Fruit fly (Drosophila melanogaster) whole organism, embryonic: ENCODE results near the gene CG42822.

Experiments
- Atf6 ChIP-seq: fragments of 200-800 bp; sonication (Bioruptor generic); IDR thresholded peaks from 2 replicates; pipeline ENCODE4 v1.3.6; 2022; ENCODE audit warnings: missing biosample characterization, missing genetic modification characterization
- B-H1 ChIP-seq: fragments of 200-800 bp; sonication (Bioruptor generic); IDR thresholded peaks from 3 replicates; pipeline ENCODE4 v1.3.6; 2022; ENCODE audit warnings: missing biosample characterization, missing genetic modification characterization
- BtbVII ChIP-seq: fragments of 200-800 bp; sonication (Bioruptor generic); optimal IDR thresholded peaks from 3 replicates; lab custom pipeline; 2017; ENCODE audit warnings: missing biosample characterization, mild to moderate bottlenecking, missing genetic modification characterization
- CG10959 ChIP-seq: fragments of 200-800 bp; sonication (Bioruptor generic); IDR thresholded peaks from 2 replicates; pipeline ENCODE4 v1.3.6; 2022; ENCODE audit warnings: missing biosample characterization, missing genetic modification characterization
- CG12299 ChIP-seq: fragments of 200-800 bp; sonication (Bioruptor generic); optimal IDR thresholded peaks from 2 replicates; lab custom pipeline; 2018; ENCODE audit warnings: missing biosample characterization, mild to moderate bottlenecking, missing genetic modification characterization
- CG13775 ChIP-seq: fragments of 200-800 bp; sonication (Bioruptor generic); optimal IDR thresholded peaks from 3 replicates; lab custom pipeline; 2017; ENCODE audit warnings: missing biosample characterization, mild to moderate bottlenecking, missing genetic modification characterization
- CG13894 ChIP-seq: fragments of 200-800 bp; sonication (Bioruptor generic); optimal IDR thresholded peaks from 3 replicates; lab custom pipeline; 2018; ENCODE audit warnings: missing biosample characterization, mild to moderate bottlenecking, missing genetic modification characterization, moderate library complexity
- CG14050 ChIP-seq: fragments of 200-800 bp; sonication (Bioruptor generic); IDR thresholded peaks from 3 replicates; pipeline ENCODE4 v1.3.6; 2022; ENCODE audit warnings: missing biosample characterization, missing genetic modification characterization
- CG14441 ChIP-seq: fragments of 200-800 bp; sonication (Bioruptor generic); IDR thresholded peaks from 2 replicates; pipeline ENCODE4 v1.3.6; 2022; ENCODE audit warnings: missing biosample characterization, missing genetic modification characterization
- CG15696 ChIP-seq: fragments of 200-800 bp; sonication (Bioruptor generic); optimal IDR thresholded peaks from 2 replicates; lab custom pipeline; 2019; ENCODE audit warnings: missing biosample characterization, mild to moderate bottlenecking, missing genetic modification characterization, moderate library complexity
- CG16813 ChIP-seq: fragments of 200-800 bp; sonication (Bioruptor generic); IDR thresholded peaks from 3 replicates; pipeline ENCODE4 v1.3.6; 2022; ENCODE audit warnings: missing biosample characterization, missing genetic modification characterization; ENCODE audit not compliant: partially characterized antibody
- CG17912 ChIP-seq: fragments of 200-800 bp; sonication (Bioruptor generic); optimal IDR thresholded peaks from 2 replicates; lab custom pipeline; 2018; ENCODE audit warnings: missing biosample characterization, mild to moderate bottlenecking, missing genetic modification characterization
- CG18011 ChIP-seq: fragments of 200-800 bp; sonication (Bioruptor generic); optimal IDR thresholded peaks from 2 replicates; lab custom pipeline; 2017; ENCODE audit warnings: missing biosample characterization, missing genetic modification characterization, mild to moderate bottlenecking, moderate library complexity, missing genotype
- CG3065 ChIP-seq: fragments of 200-800 bp; sonication (Bioruptor generic); optimal IDR thresholded peaks from 2 replicates; lab custom pipeline; 2016; ENCODE audit warnings: missing biosample characterization, missing genetic modification characterization
- CG31441 ChIP-seq: fragments of 200-800 bp; sonication (Bioruptor generic); IDR thresholded peaks from 2 replicates; pipeline ENCODE4 v1.3.6; 2022; ENCODE audit warnings: missing biosample characterization, missing genetic modification characterization
- CG3163 ChIP-seq: fragments of 200-800 bp; sonication (Bioruptor generic); optimal IDR thresholded peaks from 3 replicates; lab custom pipeline; 2016; ENCODE audit warnings: missing biosample characterization, missing genetic modification characterization
- CG32532 ChIP-seq: fragments of 200-800 bp; sonication (Bioruptor generic); IDR thresholded peaks from 2 replicates; pipeline ENCODE4 v1.3.6; 2022; ENCODE audit warnings: missing biosample characterization, missing genetic modification characterization
- CG3995 ChIP-seq: fragments of 200-800 bp; sonication (Bioruptor generic); optimal IDR thresholded peaks from 3 replicates; lab custom pipeline; 2016; ENCODE audit warnings: missing biosample characterization, missing genetic modification characterization
- CG5245 ChIP-seq: fragments of 200-800 bp; sonication (Bioruptor generic); optimal IDR thresholded peaks from 3 replicates; lab custom pipeline; 2016; ENCODE audit warnings: missing biosample characterization, missing genetic modification characterization
- CG6254 ChIP-seq: fragments of 200-800 bp; sonication (Bioruptor generic); optimal IDR thresholded peaks from 3 replicates; lab custom pipeline; 2017; ENCODE audit warnings: mild to moderate bottlenecking, missing biosample characterization, missing genetic modification reagents, missing genetic modification characterization
- CG6791 ChIP-seq: fragments of 200-800 bp; sonication (Bioruptor generic); IDR thresholded peaks from 3 replicates; pipeline ENCODE4 v1.3.6; 2022; ENCODE audit warnings: missing biosample characterization, missing genetic modification characterization; ENCODE audit not compliant: partially characterized antibody
- CG8359 ChIP-seq: fragments of 200-800 bp; sonication (Bioruptor generic); optimal IDR thresholded peaks from 2 replicates; lab custom pipeline; 2017; ENCODE audit warnings: missing biosample characterization, mild to moderate bottlenecking, missing genetic modification characterization, borderline replicate concordance
- Fer2 ChIP-seq: fragments of 200-800 bp; sonication (Bioruptor generic); optimal IDR thresholded peaks from 2 replicates; lab custom pipeline; 2018; ENCODE audit warnings: missing biosample characterization, mild to moderate bottlenecking, missing genetic modification characterization, moderate library complexity
- Gsc ChIP-seq: fragments of 200-800 bp; sonication (Bioruptor generic); IDR thresholded peaks from 2 replicates; pipeline ENCODE4 v1.3.6; 2022; ENCODE audit warnings: missing biosample characterization, missing genetic modification characterization
- HLH54F ChIP-seq: fragments of 200-800 bp; sonication (Bioruptor generic); optimal IDR thresholded peaks from 3 replicates; lab custom pipeline; 2016; ENCODE audit warnings: missing biosample characterization, missing genetic modification characterization
- Hmx ChIP-seq: fragments of 200-800 bp; sonication (Bioruptor generic); optimal IDR thresholded peaks from 2 replicates; lab custom pipeline; 2016; ENCODE audit warnings: missing biosample characterization, missing genetic modification characterization
- Med ChIP-seq: fragments of 200-800 bp; sonication (Bioruptor generic); peaks from one replicate; lab custom pipeline; 2016; ENCODE audit warnings: missing biosample characterization, missing genetic modification characterization, mild to moderate bottlenecking, inconsistent platforms, moderate library complexity
- NC2α ChIP-seq: fragments of 200-800 bp; sonication (Bioruptor generic); optimal IDR thresholded peaks from 2 replicates; lab custom pipeline; 2016; ENCODE audit warnings: missing biosample characterization, missing genetic modification characterization
- NC2β ChIP-seq: fragments of 200-800 bp; sonication (Bioruptor generic); optimal IDR thresholded peaks from 2 replicates; lab custom pipeline; 2016; ENCODE audit warnings: missing biosample characterization, missing genetic modification characterization
- Opbp ChIP-seq: fragments of 200-800 bp; sonication (Bioruptor generic); IDR thresholded peaks from 3 replicates; pipeline ENCODE4 v1.3.6; 2022; ENCODE audit warnings: missing biosample characterization, missing genetic modification characterization; ENCODE audit not compliant: partially characterized antibody
- Sry-δ ChIP-seq: fragments of 200-800 bp; sonication (Bioruptor generic); optimal IDR thresholded peaks from 2 replicates; lab custom pipeline; 2016; ENCODE audit warnings: missing biosample characterization, missing genetic modification characterization
- bcd ChIP-seq: fragments of 200-800 bp; sonication (Bioruptor generic); optimal IDR thresholded peaks from 2 replicates; lab custom pipeline; 2017; ENCODE audit warnings: missing biosample characterization, mild to moderate bottlenecking, missing genetic modification characterization
- bsh ChIP-seq, 2 experiments: fragments of 200-800 bp; sonication (Bioruptor generic); optimal IDR thresholded peaks; 2 replicates each; lab custom pipeline; 2017 to 2018; ENCODE audit warnings: mild to moderate bottlenecking in 2 of 2, missing biosample characterization in 2 of 2, missing genetic modification characterization in 2 of 2, moderate library complexity in 1 of 2
- chn ChIP-seq: fragments of 200-800 bp; sonication (Bioruptor generic); optimal IDR thresholded peaks from 2 replicates; lab custom pipeline; 2016; ENCODE audit warnings: missing biosample characterization, missing genetic modification characterization
- croc ChIP-seq: fragments of 200-800 bp; sonication (Bioruptor generic); conservative IDR thresholded peaks from 3 replicates; pipeline ENCODE4 v1.3.6; 2022; ENCODE audit warnings: missing biosample characterization, missing genetic modification characterization
- fd64A ChIP-seq: fragments of 200-800 bp; sonication (Bioruptor generic); optimal IDR thresholded peaks from 3 replicates; lab custom pipeline; 2018; ENCODE audit warnings: missing biosample characterization, mild to moderate bottlenecking, missing genetic modification characterization
- gcm ChIP-seq: fragments of 200-800 bp; sonication (Bioruptor generic); optimal IDR thresholded peaks from 2 replicates; lab custom pipeline; 2019; ENCODE audit warnings: missing biosample characterization, mild to moderate bottlenecking, missing genetic modification characterization, moderate library complexity
- gro ChIP-seq: fragments of 200-800 bp; sonication (Bioruptor generic); optimal IDR thresholded peaks from 2 replicates; lab custom pipeline; 2016; ENCODE audit warnings: missing biosample characterization, missing genetic modification characterization
- gt ChIP-seq: fragments of 200-800 bp; sonication (Bioruptor generic); IDR thresholded peaks from 2 replicates; pipeline ENCODE4 v1.3.6; 2022; ENCODE audit warnings: missing biosample characterization, missing genetic modification characterization
- ind ChIP-seq: fragments of 200-800 bp; sonication (Bioruptor generic); optimal IDR thresholded peaks from 3 replicates; lab custom pipeline; 2016; ENCODE audit warnings: missing biosample characterization, missing genetic modification characterization
- lab ChIP-seq: fragments of 200-800 bp; sonication (Bioruptor generic); optimal IDR thresholded peaks from 3 replicates; lab custom pipeline; 2017; ENCODE audit warnings: missing biosample characterization, missing genetic modification characterization, mild to moderate bottlenecking, moderate library complexity, missing genetic modification reagents
- lbe ChIP-seq: fragments of 200-800 bp; sonication (Bioruptor generic); optimal IDR thresholded peaks from 2 replicates; lab custom pipeline; 2016; ENCODE audit warnings: missing biosample characterization, mild to moderate bottlenecking, missing genetic modification characterization
- otp ChIP-seq: fragments of 200-800 bp; sonication (Bioruptor generic); IDR thresholded peaks from 3 replicates; pipeline ENCODE4, ENCODE4 v1.3.6; 2022; ENCODE audit warnings: missing biosample characterization, missing genetic modification characterization
- phol ChIP-seq: fragments of 200-800 bp; sonication (Bioruptor generic); optimal IDR thresholded peaks from 3 replicates; lab custom pipeline; 2018; ENCODE audit warnings: missing biosample characterization, mild to moderate bottlenecking, missing genetic modification characterization, moderate library complexity
- run ChIP-seq: fragments of 200-800 bp; sonication (Bioruptor generic); optimal IDR thresholded peaks from 3 replicates; lab custom pipeline; 2018; ENCODE audit warnings: missing biosample characterization, mild to moderate bottlenecking, missing genetic modification characterization
- scrt ChIP-seq: fragments of 200-800 bp; sonication (Bioruptor generic); optimal IDR thresholded peaks from 2 replicates; lab custom pipeline; 2018; ENCODE audit warnings: missing biosample characterization, mild to moderate bottlenecking, missing genetic modification characterization, moderate library complexity
- sim ChIP-seq: fragments of 200-800 bp; sonication (Bioruptor generic); IDR thresholded peaks from 2 replicates; pipeline ENCODE4 v1.3.6; 2022; ENCODE audit warnings: missing biosample characterization, missing genetic modification characterization
- tll ChIP-seq, 2 experiments: fragments of 200-800 bp in 1 of 2; fragments of >200 bp in 1 of 2; sonication (Bioruptor generic) in 1 of 2; optimal IDR thresholded peaks; 2 replicates each; lab custom pipeline; 2017 to 2019; ENCODE audit warnings: missing biosample characterization in 2 of 2, missing genetic modification characterization in 2 of 2, mild to moderate bottlenecking in 1 of 2, moderate library complexity in 1 of 2
- zfh1 ChIP-seq: fragments of 200-800 bp; sonication (Bioruptor generic); IDR thresholded peaks from 3 replicates; pipeline ENCODE4 v1.3.6; 2022; ENCODE audit warnings: missing biosample characterization, missing genetic modification characterization

The CG42822 gene

dm6 chr3R:17386168-17386819 lies 27.4 kb upstream of the CG42822 start (continued):
- peak; percentile 23 for TF ChIP-seq NC2β (GFP tag; lab: Kevin White, UChicago)
- TF ChIP-seq Hmx: no peak
- no peak for TF ChIP-seq CG16813
- TF ChIP-seq CG3163 (GFP tag; lab: Kevin White, UChicago): no peak
- no peak for TF ChIP-seq CG3065 (GFP tag; lab: Kevin White, UChicago)
- TF ChIP-seq bcd (GFP tag; lab: Kevin White, UChicago): peak; percentile 65
- peak; percentile 42 for TF ChIP-seq BtbVII (GFP tag; lab: Kevin White, UChicago)
- TF ChIP-seq Opbp (GFP tag; lab: Robert Waterston, UW): no peak
- peak; percentile 42 for TF ChIP-seq Fer2
- TF ChIP-seq CG15696 (tag; lab: Kevin White, UChicago): peak; percentile 42
- TF ChIP-seq scrt (GFP tag; lab: Kevin White, UChicago): no peak
- peak; percentile 64 for TF ChIP-seq ind (GFP tag; lab: Kevin White, UChicago)
- TF ChIP-seq CG17912 (GFP tag; lab: Kevin White, UChicago): no peak
- peak; percentile 64 for TF ChIP-seq CG5245 (GFP tag; lab: Kevin White, UChicago)
- no peak for TF ChIP-seq CG13894 (tag; lab: Kevin White, UChicago)
- peak; percentile 65 for TF ChIP-seq CG31441 (GFP tag; lab: Robert Waterston, UW)
- peak; percentile 74 for TF ChIP-seq B-H1 (GFP tag; lab: Robert Waterston, UW)
- peak; percentile 85 for TF ChIP-seq zfh1 (GFP tag; lab: Robert Waterston, UW)
- peak; percentile 90 for TF ChIP-seq Med
- no peak for TF ChIP-seq CG8359 (GFP tag; lab: Kevin White, UChicago)
- TF ChIP-seq lab (GFP tag; lab: Kevin White, UChicago): peak; percentile 75
- TF ChIP-seq gcm (GFP tag; lab: Kevin White, UChicago): peak; percentile 48
- TF ChIP-seq CG13775: peak; percentile 3
- TF ChIP-seq CG12299: no peak
- peak; percentile 76 for TF ChIP-seq otp (GFP tag; lab: Robert Waterston, UW)
- peak; percentile 48 for TF ChIP-seq CG6254 (GFP tag; lab: Kevin White, UChicago)
- peak; percentile 55 for TF ChIP-seq run (tag; lab: Kevin White, UChicago)
- peak; percentile 13 for TF ChIP-seq CG18011 (GFP tag; lab: Kevin White, UChicago)
- peak; percentile 28 for TF ChIP-seq gro (GFP tag; lab: Kevin White, UChicago)
- TF ChIP-seq CG14441: peak; percentile 56
- peak; percentile 37; the same call in 1 of the 2 replicates for TF ChIP-seq CG10959
- TF ChIP-seq phol (tag; lab: Kevin White, UChicago): peak; percentile 84
- TF ChIP-seq Gsc (GFP tag; lab: Robert Waterston, UW): peak; percentile 55; the same call in 1 of the 2 replicates
- TF ChIP-seq lbe (GFP tag; lab: Kevin White, UChicago): peak; percentile 57
- TF ChIP-seq chn (GFP tag; lab: Kevin White, UChicago): peak; percentile 59
- TF ChIP-seq NC2α (GFP tag; lab: Kevin White, UChicago): peak; percentile 21
- no peak for TF ChIP-seq CG6791 (GFP tag; lab: Robert Waterston, UW)
- TF ChIP-seq fd64A (GFP tag; lab: Kevin White, UChicago): peak; percentile 57
- peak; percentile 68 for TF ChIP-seq CG14050 (GFP tag; lab: Robert Waterston, UW)
- TF ChIP-seq HLH54F (GFP tag; lab: Kevin White, UChicago): peak; percentile 21
- peak; percentile 62 for TF ChIP-seq sim (GFP tag; lab: Robert Waterston, UW)
- TF ChIP-seq bsh (GFP tag; optimal IDR thresholded peaks at IDR 0.05; lab: Kevin White, UChicago): peak; percentile 60 to 84
- no peak for TF ChIP-seq tll (GFP tag; optimal IDR thresholded peaks at IDR 0.05; lab: Kevin White, UChicago)
- peak; percentile 70 for TF ChIP-seq gt (GFP tag; lab: Robert Waterston, UW)
- peak; percentile 31 for TF ChIP-seq Sry-δ (GFP tag; lab: Kevin White, UChicago)
- no peak for TF ChIP-seq CG3995 (GFP tag; lab: Kevin White, UChicago)
- peak; percentile 53 for TF ChIP-seq CG32532
- TF ChIP-seq Atf6 (GFP tag; lab: Robert Waterston, UW): peak; percentile 65
- TF ChIP-seq croc (GFP tag; lab: Robert Waterston, UW): peak; percentile 64
